Fruit fly (Drosophila melanogaster): Measurements from ENCODE around the gene ppan.

The ppan gene

dm6 chr3R:21107907-21108591, 8.0 kb upstream of the ppan start, which contains the start of the genes Sec15 and rtet (continued):
- TF ChIP-seq CG7928 (GFP tag; optimal IDR thresholded peaks at IDR 0.05) = no peak
- TF ChIP-seq HmgZ (tag; optimal IDR thresholded peaks at IDR 0.05) = peak; percentile 64
- peak; percentile 48; the same call in 1 of the 2 replicates for TF ChIP-seq Ptx1 (GFP tag; IDR thresholded peaks at IDR 0.05)
- peak; percentile 56 for TF ChIP-seq stc (GFP tag; IDR thresholded peaks at IDR 0.05)
- TF ChIP-seq Dip3 (GFP tag; optimal IDR thresholded peaks at IDR 0.05) = peak; percentile 17
- TF ChIP-seq Opbp (GFP tag; IDR thresholded peaks at IDR 0.05; ENCODE audit: partially characterized antibody) = peak; percentile 42
- TF ChIP-seq nau (GFP tag; optimal IDR thresholded peaks at IDR 0.05) = no peak
- no peak for TF ChIP-seq HmgD (GFP tag; optimal IDR thresholded peaks at IDR 0.05)
- no peak for TF ChIP-seq CG15269 (tag; optimal IDR thresholded peaks at IDR 0.05)
- TF ChIP-seq CG30403 (GFP tag; optimal IDR thresholded peaks at IDR 0.05) = peak; percentile 55
- TF ChIP-seq sisA (GFP tag; IDR thresholded peaks at IDR 0.05) = peak; percentile 29; the same call in 1 of the 2 replicates
- TF ChIP-seq Hr3 (GFP tag; optimal IDR thresholded peaks at IDR 0.05) = peak; percentile 60
- no peak for TF ChIP-seq Dfd (GFP tag; optimal IDR thresholded peaks at IDR 0.05)
- TF ChIP-seq tx (GFP tag; optimal IDR thresholded peaks at IDR 0.05) = peak; percentile 19
- peak; percentile 68 for TF ChIP-seq unc-4 (GFP tag; IDR thresholded peaks at IDR 0.05; ENCODE audit: partially characterized antibody)
- no peak for TF ChIP-seq CG12299 (tag; optimal IDR thresholded peaks at IDR 0.05)
- TF ChIP-seq btn (GFP tag; optimal IDR thresholded peaks at IDR 0.05) = no peak
- no peak for TF ChIP-seq gfzf (GFP tag; optimal IDR thresholded peaks at IDR 0.05)
- no peak for TF ChIP-seq HLHmδ (GFP tag; optimal IDR thresholded peaks at IDR 0.05)
- TF ChIP-seq wor (GFP tag; IDR thresholded peaks at IDR 0.05) = no peak
- TF ChIP-seq gem (tag; optimal IDR thresholded peaks at IDR 0.05) = peak; percentile 80
- TF ChIP-seq Drgx (GFP tag; IDR thresholded peaks at IDR 0.05) = 0 out of 2 replicates have a peak, but pooled peaks have one; percentile 19
- TF ChIP-seq h (optimal IDR thresholded peaks at IDR 0.05) = no peak
- TF ChIP-seq CG30020 (tag; optimal IDR thresholded peaks at IDR 0.05) = peak; percentile 15
- peak; percentile 43; the same call in 2 of the 3 replicates for TF ChIP-seq CG14860 (GFP tag; IDR thresholded peaks at IDR 0.05; ENCODE audit: partially characterized antibody)
- TF ChIP-seq CG33557 (GFP tag; optimal IDR thresholded peaks at IDR 0.05) = peak; percentile 44
- peak; percentile 45; the same call in 1 of the 2 replicates for TF ChIP-seq gsb (GFP tag; IDR thresholded peaks at IDR 0.05)
- peak; percentile 33 for TF ChIP-seq az2 (GFP tag; optimal IDR thresholded peaks at IDR 0.05)
- TF ChIP-seq amos (GFP tag; IDR thresholded peaks at IDR 0.05; ENCODE audit: partially characterized antibody) = peak; percentile 40; the same call in 1 of the 2 replicates
- peak; percentile 54 for TF ChIP-seq CG4424 (GFP tag; optimal IDR thresholded peaks at IDR 0.05)
- peak; percentile 66 for TF ChIP-seq exex (tag; optimal IDR thresholded peaks at IDR 0.05)
- TF ChIP-seq CG31388 (GFP tag; optimal IDR thresholded peaks at IDR 0.05) = no peak
- no peak for TF ChIP-seq da (GFP tag; optimal IDR thresholded peaks at IDR 0.05)
- TF ChIP-seq dm (GFP tag; optimal IDR thresholded peaks at IDR 0.05) = peak; percentile 24
- peak; percentile 92 for TF ChIP-seq sd (tag; optimal IDR thresholded peaks at IDR 0.05)
- no peak for TF ChIP-seq CG4707 (GFP tag; optimal IDR thresholded peaks at IDR 0.05)
- TF ChIP-seq CG17912 (GFP tag; optimal IDR thresholded peaks at IDR 0.05) = no peak
- TF ChIP-seq Blimp-1 (GFP tag; optimal IDR thresholded peaks at IDR 0.05) = peak; percentile 89
- peak; percentile 85 for TF ChIP-seq zen (tag; optimal IDR thresholded peaks at IDR 0.05)
- peak; percentile 78 for TF ChIP-seq Sox102F (GFP tag; optimal IDR thresholded peaks at IDR 0.05)
- TF ChIP-seq tll (GFP tag; optimal IDR thresholded peaks at IDR 0.05) = no peak
- TF ChIP-seq bowl (GFP tag; IDR thresholded peaks at IDR 0.05) = no peak
- TF ChIP-seq CG10267 (tag; optimal IDR thresholded peaks at IDR 0.05) = peak; percentile 60
- TF ChIP-seq BtbVII (GFP tag; optimal IDR thresholded peaks at IDR 0.05) = peak; percentile 9
- peak; percentile 47 for TF ChIP-seq twi (tag; optimal IDR thresholded peaks at IDR 0.05)
- TF ChIP-seq CG18619 (GFP tag; optimal IDR thresholded peaks at IDR 0.05) = peak; percentile 55
- TF ChIP-seq croc (GFP tag; conservative IDR thresholded peaks at IDR 0.05) = peak; percentile 28; the same call in 1 of the 3 replicates
- TF ChIP-seq sr (GFP tag; IDR thresholded peaks at IDR 0.05) = 0 out of 3 replicates have a peak, but pooled peaks have one; percentile 22
- no peak for TF ChIP-seq br (optimal IDR thresholded peaks at IDR 0.05)
